Fruit fly (Drosophila melanogaster): Measurements from ENCODE around the gene tgy.

tgy gene

dm6 chrX:19154998-19155397 is 27.9 kb upstream of the tgy start (continued):
- peak; percentile 86 for TF ChIP-seq Camta (GFP tag; optimal IDR thresholded peaks at IDR 0.05)
- peak; percentile 43 for TF ChIP-seq CG10274 (GFP tag; optimal IDR thresholded peaks at IDR 0.05)
- TF ChIP-seq pb (GFP tag; optimal IDR thresholded peaks at IDR 0.05), result peak; percentile 87
- peak; percentile 29 for TF ChIP-seq Bteb2 (GFP tag; optimal IDR thresholded peaks at IDR 0.05)
- TF ChIP-seq CG17829 (tag; optimal IDR thresholded peaks at IDR 0.05), result peak; percentile 94
- TF ChIP-seq CG2129 (GFP tag; IDR thresholded peaks at IDR 0.05; ENCODE audit: partially characterized antibody), result no peak
- TF ChIP-seq CG2116 (GFP tag; optimal IDR thresholded peaks at IDR 0.05), result peak; percentile 41
- peak; percentile 75 for TF ChIP-seq CG17385 (GFP tag; optimal IDR thresholded peaks at IDR 0.05)
- TF ChIP-seq Chrac-16 (GFP tag; optimal IDR thresholded peaks at IDR 0.05), result peak; percentile 87
- TF ChIP-seq CG11695 (GFP tag; IDR thresholded peaks at IDR 0.05), result peak; percentile 69; the same call in 2 of the 3 replicates
- peak; percentile 82 for TF ChIP-seq corto (GFP tag; optimal IDR thresholded peaks at IDR 0.05)
- TF ChIP-seq al (GFP tag; IDR thresholded peaks at IDR 0.05), result no peak
- no peak for TF ChIP-seq insv (GFP tag; optimal IDR thresholded peaks at IDR 0.05)
- peak; percentile 91 for TF ChIP-seq zen (tag; optimal IDR thresholded peaks at IDR 0.05)
- no peak for TF ChIP-seq unc-4 (GFP tag; IDR thresholded peaks at IDR 0.05; ENCODE audit: partially characterized antibody)
- no peak for TF ChIP-seq pfk (GFP tag; optimal IDR thresholded peaks at IDR 0.05)
- TF ChIP-seq Atf6 (GFP tag; IDR thresholded peaks at IDR 0.05), result peak; percentile 56; the same call in 1 of the 2 replicates
- TF ChIP-seq pita (GFP tag; optimal IDR thresholded peaks at IDR 0.05), result no peak
- TF ChIP-seq ac (GFP tag; optimal IDR thresholded peaks at IDR 0.05), result peak; percentile 83
- no peak for TF ChIP-seq knrl (GFP tag; IDR thresholded peaks at IDR 0.05; ENCODE audit: partially characterized antibody)
- TF ChIP-seq Jarid2 (GFP tag; optimal IDR thresholded peaks at IDR 0.05), result peak; percentile 45
- TF ChIP-seq HmgD (GFP tag; optimal IDR thresholded peaks at IDR 0.05), result peak; percentile 46
- TF ChIP-seq Vsx1 (GFP tag; optimal IDR thresholded peaks at IDR 0.05), result peak; percentile 45
- peak; percentile 87 for TF ChIP-seq CG2875 (GFP tag; optimal IDR thresholded peaks at IDR 0.05)
- no peak for TF ChIP-seq CG8478 (optimal IDR thresholded peaks at IDR 0.05)
- peak; percentile 23 for TF ChIP-seq schlank (tag; optimal IDR thresholded peaks at IDR 0.05)
- peak; percentile 71 for TF ChIP-seq cato (GFP tag; optimal IDR thresholded peaks at IDR 0.05; ENCODE audit: borderline replicate concordance)
- no peak for TF ChIP-seq CkIIα-i1 (GFP tag; IDR thresholded peaks at IDR 0.05)
- TF ChIP-seq Xrp1 (GFP tag; IDR thresholded peaks at IDR 0.05), result peak; percentile 97
- peak; percentile 46 for TF ChIP-seq HmgZ (tag; optimal IDR thresholded peaks at IDR 0.05)
- peak; percentile 29; the same call in 1 of the 2 replicates for TF ChIP-seq seq (GFP tag; IDR thresholded peaks at IDR 0.05)
- peak; percentile 20 for TF ChIP-seq Sry-β (GFP tag; optimal IDR thresholded peaks at IDR 0.05)
- TF ChIP-seq Awh (GFP tag; IDR thresholded peaks at IDR 0.05), result peak; percentile 88
- TF ChIP-seq grn (GFP tag; optimal IDR thresholded peaks at IDR 0.05), result peak; percentile 35
- TF ChIP-seq Drgx (GFP tag; IDR thresholded peaks at IDR 0.05), result peak; percentile 93
- no peak for TF ChIP-seq Ravus (GFP tag; IDR thresholded peaks at IDR 0.05)
- peak; percentile 93 for TF ChIP-seq gem (tag; optimal IDR thresholded peaks at IDR 0.05)
- TF ChIP-seq Sin3A (optimal IDR thresholded peaks at IDR 0.05), result no peak
- peak in 1 of 2 experiments; percentile 87 for TF ChIP-seq Eip74EF (GFP tag; optimal IDR thresholded peaks at IDR 0.05)
- peak; percentile 87 for TF ChIP-seq btn (GFP tag; optimal IDR thresholded peaks at IDR 0.05)
- TF ChIP-seq dati (GFP tag; IDR thresholded peaks at IDR 0.05), result peak; percentile 72
- TF ChIP-seq dmrt11E (tag; optimal IDR thresholded peaks at IDR 0.05), result peak; percentile 97
- TF ChIP-seq CG2678 (tag; optimal IDR thresholded peaks at IDR 0.05), result peak; percentile 85
- peak; percentile 36 for TF ChIP-seq sqz (GFP tag; optimal IDR thresholded peaks at IDR 0.05)
- TF ChIP-seq toy (GFP tag; IDR thresholded peaks at IDR 0.05), result no peak
- TF ChIP-seq CG30431 (GFP tag; optimal IDR thresholded peaks at IDR 0.05), result peak; percentile 82
- TF ChIP-seq CG18599 (GFP tag; optimal IDR thresholded peaks at IDR 0.05), result peak; percentile 71
- peak; percentile 70 for TF ChIP-seq stc (GFP tag; IDR thresholded peaks at IDR 0.05)
- peak; percentile 34 for TF ChIP-seq gcm2 (GFP tag; optimal IDR thresholded peaks at IDR 0.05)
- peak; percentile 88 for TF ChIP-seq dmrt99B (tag; optimal IDR thresholded peaks at IDR 0.05)
- TF ChIP-seq CG15269 (tag; optimal IDR thresholded peaks at IDR 0.05), result peak; percentile 45
